Fruit fly (Drosophila melanogaster) whole organism, embryonic: ENCODE data around the gene nmo.

Source experiments
- Atf6 ChIP-seq: fragments of 200-800 bp; sonication (Bioruptor generic); IDR thresholded peaks from 2 replicates; pipeline ENCODE4 v1.3.6; 2022; ENCODE audit warnings: missing biosample characterization, missing genetic modification characterization
- C15 ChIP-seq: fragments of 200-800 bp; sonication (Bioruptor generic); IDR thresholded peaks from 3 replicates; pipeline ENCODE4 v1.3.6; 2022; ENCODE audit warnings: missing biosample characterization, missing genetic modification characterization
- CG10321 ChIP-seq: fragments of 200-800 bp; sonication (Bioruptor generic); IDR thresholded peaks from 2 replicates; pipeline ENCODE4 v1.3.6; 2022; ENCODE audit warnings: missing biosample characterization, missing genetic modification characterization
- CG11504 ChIP-seq: fragments of 200-800 bp; sonication (Bioruptor generic); optimal IDR thresholded peaks from 3 replicates; lab custom pipeline; 2019; ENCODE audit warnings: missing biosample characterization, mild to moderate bottlenecking, missing genetic modification characterization, moderate library complexity
- CG12299 ChIP-seq: fragments of 200-800 bp; sonication (Bioruptor generic); optimal IDR thresholded peaks from 2 replicates; lab custom pipeline; 2018; ENCODE audit warnings: missing biosample characterization, mild to moderate bottlenecking, missing genetic modification characterization
- CG14965 ChIP-seq: fragments of 200-800 bp; sonication (Bioruptor generic); optimal IDR thresholded peaks from 2 replicates; lab custom pipeline; 2016; ENCODE audit warnings: missing biosample characterization, missing genetic modification characterization, borderline replicate concordance
- CG15269 ChIP-seq: fragments of 200-800 bp; sonication (Bioruptor generic); optimal IDR thresholded peaks from 2 replicates; lab custom pipeline; 2018; ENCODE audit warnings: missing biosample characterization, mild to moderate bottlenecking, missing genetic modification characterization, moderate library complexity
- CG16863 ChIP-seq: fragments of 200-800 bp; sonication (Bioruptor generic); optimal IDR thresholded peaks from 3 replicates; lab custom pipeline; 2016; ENCODE audit warnings: missing biosample characterization, missing genetic modification characterization
- CG2712 ChIP-seq: fragments of 200-800 bp; optimal IDR thresholded peaks from 3 replicates; lab custom pipeline; 2019; ENCODE audit warnings: missing biosample characterization, mild to moderate bottlenecking, missing genetic modification characterization, moderate library complexity
- CG33557 ChIP-seq: fragments of 200-800 bp; sonication (Bioruptor generic); optimal IDR thresholded peaks from 2 replicates; lab custom pipeline; 2019; ENCODE audit warnings: missing biosample characterization, mild to moderate bottlenecking, missing genetic modification characterization, moderate library complexity
- CG3847 ChIP-seq: fragments of 200-800 bp; sonication (Bioruptor generic); IDR thresholded peaks from 2 replicates; pipeline ENCODE4 v1.3.6; 2022; ENCODE audit warnings: missing biosample characterization, missing genetic modification characterization
- CG42726 ChIP-seq: fragments of 200-800 bp; sonication (Bioruptor generic); IDR thresholded peaks from 2 replicates; pipeline ENCODE4 v1.3.6; 2022; ENCODE audit warnings: missing biosample characterization, missing genetic modification characterization; ENCODE audit not compliant: partially characterized antibody
- CG6791 ChIP-seq: fragments of 200-800 bp; sonication (Bioruptor generic); IDR thresholded peaks from 3 replicates; pipeline ENCODE4 v1.3.6; 2022; ENCODE audit warnings: missing biosample characterization, missing genetic modification characterization; ENCODE audit not compliant: partially characterized antibody
- CG6813 ChIP-seq: fragments of 200-800 bp; sonication (Bioruptor generic); optimal IDR thresholded peaks from 2 replicates; lab custom pipeline; 2017; ENCODE audit warnings: missing biosample characterization, missing genetic modification characterization, mild to moderate bottlenecking, moderate library complexity, missing genetic modification reagents
- Camta ChIP-seq: fragments of 200-800 bp; sonication (Bioruptor generic); optimal IDR thresholded peaks from 2 replicates; lab custom pipeline; 2016; ENCODE audit warnings: missing biosample characterization, missing genetic modification characterization
- Drgx ChIP-seq: fragments of 200-800 bp; sonication (Bioruptor generic); IDR thresholded peaks from 2 replicates; pipeline ENCODE4 v1.3.6; 2022; ENCODE audit warnings: missing biosample characterization, missing genetic modification characterization
- Fer1 ChIP-seq: fragments of 200-800 bp; sonication (Bioruptor generic); optimal IDR thresholded peaks from 2 replicates; lab custom pipeline; 2017; ENCODE audit warnings: missing biosample characterization, mild to moderate bottlenecking, missing genetic modification characterization
- GATAe ChIP-seq: fragments of 200-800 bp; sonication (Bioruptor generic); conservative IDR thresholded peaks from 2 replicates; pipeline ENCODE4 v1.3.6; 2022; ENCODE audit warnings: missing biosample characterization, missing genetic modification characterization
- Gsc ChIP-seq: fragments of 200-800 bp; sonication (Bioruptor generic); IDR thresholded peaks from 2 replicates; pipeline ENCODE4 v1.3.6; 2022; ENCODE audit warnings: missing biosample characterization, missing genetic modification characterization
- H15 ChIP-seq: fragments of 200-800 bp; sonication (Bioruptor generic); IDR thresholded peaks from 3 replicates; pipeline ENCODE4 v1.3.6; 2022; ENCODE audit warnings: missing biosample characterization, missing genetic modification characterization
- H2.0 ChIP-seq: fragments of 200-800 bp; sonication (Bioruptor generic); IDR thresholded peaks from 2 replicates; pipeline ENCODE4 v1.3.6; 2022; ENCODE audit warnings: missing biosample characterization, missing genetic modification characterization
- Hey ChIP-seq: fragments of 200-800 bp; sonication (Bioruptor generic); optimal IDR thresholded peaks from 3 replicates; lab custom pipeline; 2018; ENCODE audit warnings: missing biosample characterization, mild to moderate bottlenecking, missing genetic modification characterization
- Hmr ChIP-seq: fragments of 200-800 bp; sonication (Bioruptor generic); optimal IDR thresholded peaks from 3 replicates; lab custom pipeline; 2017; ENCODE audit warnings: mild to moderate bottlenecking, missing biosample characterization, missing genetic modification reagents, missing genetic modification characterization
- Hr78 ChIP-seq, 2 experiments: fragments of 200-800 bp in 1 of 2; fragments of >200 bp in 1 of 2; sonication (Bioruptor generic) in 1 of 2; optimal IDR thresholded peaks; 2 replicates each; lab custom pipeline; 2017 to 2019; ENCODE audit warnings: missing biosample characterization in 2 of 2, missing genetic modification characterization in 2 of 2, mild to moderate bottlenecking in 1 of 2, moderate library complexity in 1 of 2
- Jarid2 ChIP-seq: fragments of 200-800 bp; sonication (Bioruptor generic); optimal IDR thresholded peaks from 3 replicates; lab custom pipeline; 2017; ENCODE audit warnings: mild to moderate bottlenecking, missing biosample characterization, missing genetic modification reagents, missing genetic modification characterization
- Lim3 ChIP-seq: fragments of 200-800 bp; sonication (Bioruptor generic); IDR thresholded peaks from 2 replicates; pipeline ENCODE4 v1.3.6; 2022; ENCODE audit warnings: missing biosample characterization, missing genetic modification characterization
- Mad ChIP-seq: fragments of 200-800 bp; sonication (Bioruptor generic); optimal IDR thresholded peaks from 2 replicates; lab custom pipeline; 2016; ENCODE audit warnings: missing biosample characterization, missing genetic modification characterization
- Neu2 ChIP-seq: fragments of 200-800 bp; sonication (Bioruptor generic); optimal IDR thresholded peaks from 3 replicates; lab custom pipeline; 2016; ENCODE audit warnings: missing biosample characterization, missing genetic modification characterization, borderline replicate concordance
- Nf-YC ChIP-seq: fragments of 200-800 bp; optimal IDR thresholded peaks from 3 replicates; lab custom pipeline; 2019; ENCODE audit warnings: missing biosample characterization, mild to moderate bottlenecking, missing genetic modification characterization, moderate library complexity
- Xrp1 ChIP-seq: fragments of 200-800 bp; sonication (Bioruptor generic); IDR thresholded peaks from 2 replicates; pipeline ENCODE4 v1.3.6; 2022; ENCODE audit warnings: missing biosample characterization, missing genetic modification characterization
- ash1 ChIP-seq: fragments of 200-800 bp; sonication (Bioruptor generic); optimal IDR thresholded peaks from 2 replicates; lab custom pipeline; 2018; ENCODE audit warnings: missing biosample characterization, mild to moderate bottlenecking, missing genetic modification characterization
- az2 ChIP-seq: fragments of 200-800 bp; sonication (Bioruptor generic); optimal IDR thresholded peaks from 3 replicates; lab custom pipeline; 2016; ENCODE audit warnings: missing biosample characterization, missing genetic modification characterization
- br ChIP-seq: fragments of >200 bp; optimal IDR thresholded peaks from 2 replicates; lab custom pipeline; 2017
- btn ChIP-seq: fragments of 200-800 bp; sonication (Bioruptor generic); optimal IDR thresholded peaks from 2 replicates; lab custom pipeline; 2016; ENCODE audit warnings: missing biosample characterization, missing genetic modification characterization
- crc ChIP-seq: fragments of 200-800 bp; sonication (Bioruptor generic); optimal IDR thresholded peaks from 2 replicates; lab custom pipeline; 2016; ENCODE audit warnings: missing biosample characterization, missing genetic modification characterization
- da ChIP-seq: fragments of 200-800 bp; sonication (Bioruptor generic); optimal IDR thresholded peaks from 2 replicates; lab custom pipeline; 2016; ENCODE audit warnings: missing biosample characterization, missing genetic modification characterization
- dati ChIP-seq: fragments of 200-800 bp; sonication (Bioruptor generic); IDR thresholded peaks from 2 replicates; pipeline ENCODE4 v1.3.6; 2022; ENCODE audit warnings: missing biosample characterization, missing genetic modification characterization
- fd102C ChIP-seq: fragments of 200-800 bp; sonication (Bioruptor generic); optimal IDR thresholded peaks from 2 replicates; lab custom pipeline; 2018; ENCODE audit warnings: missing biosample characterization, mild to moderate bottlenecking, missing genetic modification characterization, moderate library complexity
- gem ChIP-seq: fragments of 200-800 bp; sonication (Bioruptor generic); optimal IDR thresholded peaks from 2 replicates; lab custom pipeline; 2019; ENCODE audit warnings: missing biosample characterization, mild to moderate bottlenecking, missing genetic modification characterization, moderate library complexity
- gfzf ChIP-seq: fragments of 200-800 bp; sonication (Bioruptor generic); optimal IDR thresholded peaks from 2 replicates; lab custom pipeline; 2016; ENCODE audit warnings: missing biosample characterization, mild to moderate bottlenecking, missing genetic modification characterization, moderate library complexity
- grn ChIP-seq: fragments of 200-800 bp; sonication (Bioruptor generic); optimal IDR thresholded peaks from 3 replicates; lab custom pipeline; 2017; ENCODE audit warnings: missing biosample characterization, missing genetic modification characterization
- hbn ChIP-seq: fragments of 200-800 bp; sonication (Bioruptor generic); IDR thresholded peaks from 2 replicates; pipeline ENCODE4 v1.3.6; 2022; ENCODE audit warnings: missing biosample characterization, missing genetic modification characterization; ENCODE audit not compliant: partially characterized antibody
- ind ChIP-seq: fragments of 200-800 bp; sonication (Bioruptor generic); optimal IDR thresholded peaks from 3 replicates; lab custom pipeline; 2016; ENCODE audit warnings: missing biosample characterization, missing genetic modification characterization
- kah ChIP-seq: fragments of 200-800 bp; sonication (Bioruptor generic); optimal IDR thresholded peaks from 2 replicates; lab custom pipeline; 2018; ENCODE audit warnings: missing biosample characterization, mild to moderate bottlenecking, missing genetic modification characterization
- onecut ChIP-seq: fragments of 200-800 bp; sonication (Bioruptor generic); IDR thresholded peaks from 2 replicates; pipeline ENCODE4 v1.3.6; 2022; ENCODE audit warnings: missing biosample characterization, missing genetic modification characterization
- ro ChIP-seq: fragments of 200-800 bp; sonication (Bioruptor generic); IDR thresholded peaks from 2 replicates; pipeline ENCODE4 v1.3.6; 2022; ENCODE audit warnings: missing biosample characterization, missing genetic modification characterization
- salm ChIP-seq: fragments of 200-800 bp; sonication (Bioruptor generic); optimal IDR thresholded peaks from 2 replicates; lab custom pipeline; 2018; ENCODE audit warnings: missing biosample characterization, mild to moderate bottlenecking, missing genetic modification characterization
- sima ChIP-seq: fragments of 200-800 bp; sonication (Bioruptor generic); optimal IDR thresholded peaks from 2 replicates; lab custom pipeline; 2016; ENCODE audit warnings: missing biosample characterization, missing genetic modification characterization
- sob ChIP-seq: fragments of 200-800 bp; sonication (Bioruptor generic); IDR thresholded peaks from 2 replicates; pipeline ENCODE4 v1.3.6; 2022; ENCODE audit warnings: missing biosample characterization, missing genetic modification characterization
- tap ChIP-seq: fragments of 200-800 bp; optimal IDR thresholded peaks from 3 replicates; lab custom pipeline; 2019; ENCODE audit warnings: missing biosample characterization, mild to moderate bottlenecking, missing genetic modification characterization, moderate library complexity
- toy ChIP-seq: fragments of 200-800 bp; sonication (Bioruptor generic); IDR thresholded peaks from 2 replicates; pipeline ENCODE4 v1.3.6; 2022; ENCODE audit warnings: missing biosample characterization, missing genetic modification characterization
- tup ChIP-seq: fragments of 200-800 bp; sonication (Bioruptor generic); optimal IDR thresholded peaks from 2 replicates; lab custom pipeline; 2016; ENCODE audit warnings: missing biosample characterization, mild to moderate bottlenecking, missing genetic modification characterization, moderate library complexity

Gene nmo

dm6 chr3L:8093553-8093952 is 114.7 kb downstream of the nmo start (continued):
- TF ChIP-seq Gsc (GFP tag; lab: Robert Waterston, UW) (no peak), CG42726 (GFP tag; lab: Robert Waterston, UW) (no peak), Hey (peak; percentile 47), salm (tag; lab: Kevin White, UChicago) (peak; percentile 1), CG12299 (tag; lab: Kevin White, UChicago) (no peak), az2 (no peak), onecut (no peak), C15 (no peak), ro (GFP tag; lab: Robert Waterston, UW) (no peak), CG14965 (GFP tag; lab: Kevin White, UChicago) (no peak), CG2712 (tag; lab: Kevin White, UChicago) (no peak), Drgx (GFP tag; lab: Robert Waterston, UW) (no peak), H2.0 (no peak), Camta (GFP tag; lab: Kevin White, UChicago) (no peak), CG10321 (GFP tag; lab: Robert Waterston, UW) (no peak), gfzf (GFP tag; lab: Kevin White, UChicago) (no peak), fd102C (no peak), CG33557 (no peak), dati (GFP tag; lab: Robert Waterston, UW) (no peak), CG15269 (peak; percentile 44), Fer1 (peak; percentile 47), Hr78 (GFP tag; optimal IDR thresholded peaks at IDR 0.05; lab: Kevin White, UChicago) (peak in 1 of 2 experiments; percentile 95), tup (GFP tag; lab: Kevin White, UChicago) (no peak), CG11504 (tag; lab: Kevin White, UChicago) (no peak), hbn (GFP tag; lab: Robert Waterston, UW) (no peak), gem (peak; percentile 34), Xrp1 (GFP tag; lab: Robert Waterston, UW) (no peak), tap (tag; lab: Kevin White, UChicago) (no peak), Neu2 (GFP tag; lab: Kevin White, UChicago) (no peak), GATAe (GFP tag; lab: Robert Waterston, UW) (peak; percentile 61; the same call in 1 of the 2 replicates), Mad (GFP tag; lab: Kevin White, UChicago) (no peak), Nf-YC (tag; lab: Kevin White, UChicago) (no peak), grn (GFP tag; lab: Kevin White, UChicago) (peak; percentile 79), kah (GFP tag; lab: Kevin White, UChicago) (no peak), CG6791 (GFP tag; lab: Robert Waterston, UW) (no peak), ash1 (GFP tag; lab: Kevin White, UChicago) (no peak), ind (GFP tag; lab: Kevin White, UChicago) (no peak), da (GFP tag; lab: Kevin White, UChicago) (no peak), Jarid2 (peak; percentile 21), H15 (GFP tag; lab: Robert Waterston, UW) (no peak), Lim3 (GFP tag; lab: Robert Waterston, UW) (no peak), btn (GFP tag; lab: Kevin White, UChicago) (no peak), toy (GFP tag; lab: Robert Waterston, UW) (no peak), sob (peak; percentile 24; the same call in 1 of the 2 replicates), br (lab: Kevin White, UChicago) (no peak), Hmr (GFP tag; lab: Kevin White, UChicago) (peak; percentile 68), CG3847 (GFP tag; lab: Robert Waterston, UW) (no peak), sima (no peak), CG16863 (no peak), Atf6 (GFP tag; lab: Robert Waterston, UW) (peak; percentile 56; the same call in 1 of the 2 replicates), crc (GFP tag; lab: Kevin White, UChicago) (no peak), CG6813 (GFP tag; lab: Kevin White, UChicago) (peak; percentile 53)
